Fruit fly (Drosophila melanogaster): ENCODE results near the gene Eig71Ef.
A peak's percentile ranks its signal among the peaks of the same experiment; 100 is the strongest.

Gene Eig71Ef

dm6 chr3L:15692794-15693532 lies 35.8 kb upstream of the Eig71Ef start (continued):
- TF ChIP-seq CG15601 (tag; optimal IDR thresholded peaks at IDR 0.05) (peak; percentile 28), schlank (tag; optimal IDR thresholded peaks at IDR 0.05) (no peak), sna (GFP tag; IDR thresholded peaks at IDR 0.05; ENCODE audit: partially characterized antibody) (no peak), CG17359 (tag; optimal IDR thresholded peaks at IDR 0.05) (peak; percentile 38), Dp (GFP tag; optimal IDR thresholded peaks at IDR 0.05) (no peak), Dll (GFP tag; IDR thresholded peaks at IDR 0.05; ENCODE audit: partially characterized antibody) (no peak), Neu2 (GFP tag; optimal IDR thresholded peaks at IDR 0.05; ENCODE audit: borderline replicate concordance) (no peak), seq (GFP tag; IDR thresholded peaks at IDR 0.05) (no peak), vfl (GFP tag; optimal IDR thresholded peaks at IDR 0.05) (no peak), CG17829 (tag; optimal IDR thresholded peaks at IDR 0.05) (peak; percentile 36), Atf6 (GFP tag; IDR thresholded peaks at IDR 0.05) (no peak; the same call in 1 of the 2 replicates), BEAF-32 (GFP tag; optimal IDR thresholded peaks at IDR 0.05) (no peak), dmrt11E (tag; optimal IDR thresholded peaks at IDR 0.05) (peak; percentile 80), lov (optimal IDR thresholded peaks at IDR 0.05) (no peak), lov (GFP tag; IDR thresholded peaks at IDR 0.05) (no peak), oc (tag; optimal IDR thresholded peaks at IDR 0.05) (no peak), row (GFP tag; IDR thresholded peaks at IDR 0.05) (0 out of 3 replicates have a peak, but pooled peaks have one; percentile 20), CG12659 (GFP tag; optimal IDR thresholded peaks at IDR 0.05) (peak; percentile 8), CG8478 (optimal IDR thresholded peaks at IDR 0.05) (no peak), CG11696 (GFP tag; IDR thresholded peaks at IDR 0.05) (no peak), lab (GFP tag; optimal IDR thresholded peaks at IDR 0.05) (no peak), nmo (GFP tag; optimal IDR thresholded peaks at IDR 0.05) (peak; percentile 77), CG10462 (GFP tag; optimal IDR thresholded peaks at IDR 0.05) (no peak), CG2116 (GFP tag; optimal IDR thresholded peaks at IDR 0.05) (peak; percentile 11), eve (GFP tag; optimal IDR thresholded peaks at IDR 0.05) (no peak), Sox100B (GFP tag; optimal IDR thresholded peaks at IDR 0.05) (peak; percentile 77), grn (GFP tag; optimal IDR thresholded peaks at IDR 0.05) (peak; percentile 87), pan (optimal IDR thresholded peaks at IDR 0.05) (no peak), pan (GFP tag; optimal IDR thresholded peaks at IDR 0.05 in 1 of 2, IDR thresholded peaks at IDR 0.05 in 1 of 2) (no peak)

- TF ChIP-seq Vsx1 (GFP tag; optimal IDR thresholded peaks at IDR 0.05), result peak; percentile 34
- peak; percentile 89 for TF ChIP-seq mirr (GFP tag; optimal IDR thresholded peaks at IDR 0.05)
- TF ChIP-seq CG15011 (GFP tag; optimal IDR thresholded peaks at IDR 0.05), result no peak
- no peak for TF ChIP-seq fru (optimal IDR thresholded peaks at IDR 0.05)
- TF ChIP-seq Rfx (GFP tag; IDR thresholded peaks at IDR 0.05), result peak; percentile 54; the same call in 1 of the 2 replicates
- TF ChIP-seq exex (tag; optimal IDR thresholded peaks at IDR 0.05), result peak; percentile 97
- TF ChIP-seq sug (tag; optimal IDR thresholded peaks at IDR 0.05), result peak; percentile 35
- TF ChIP-seq GATAe (GFP tag; conservative IDR thresholded peaks at IDR 0.05), result 0 out of 2 replicates have a peak, but pooled peaks have one; percentile 33
- no peak for TF ChIP-seq Nf-YC (tag; optimal IDR thresholded peaks at IDR 0.05)
- no peak for TF ChIP-seq CG7928 (GFP tag; optimal IDR thresholded peaks at IDR 0.05)
- TF ChIP-seq CG12219 (GFP tag; optimal IDR thresholded peaks at IDR 0.05), result no peak
- no peak for TF ChIP-seq corto (GFP tag; optimal IDR thresholded peaks at IDR 0.05)
- TF ChIP-seq Mes4 (GFP tag; optimal IDR thresholded peaks at IDR 0.05), result no peak
These were observed 35.2 kb upstream of the Eig71Ef start for dm6 chr3L:15692388-15692787.

Data from whole organism, embryonic.